Worm (Caenorhabditis elegans): ENCODE measurements around the gene tbg-1.

DNA sequence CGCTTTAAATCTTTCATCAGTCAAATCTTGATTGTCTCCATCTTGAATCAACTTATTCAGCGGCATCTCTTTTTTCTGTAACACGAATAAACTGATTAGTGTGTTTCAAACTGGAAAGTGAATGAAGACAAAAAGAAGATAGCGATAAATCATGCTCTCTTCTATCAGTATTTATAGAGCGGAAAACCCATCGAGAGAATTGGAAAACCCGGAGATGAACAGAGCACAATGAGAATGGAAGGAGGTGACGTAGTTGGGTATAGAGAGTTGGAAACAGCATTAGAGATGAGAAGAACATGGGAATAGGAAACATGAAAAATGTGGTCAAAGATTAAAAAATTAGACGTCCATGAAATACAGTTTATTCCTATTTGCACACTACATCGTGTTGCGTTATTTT lies 36.8 kb downstream of the tbg-1 start, which contains the start of gene acox-1.5:
- TF ChIP-seq him-1 (tag; optimal IDR thresholded peaks at IDR 0.05) (no peak), dao-5 (tag; optimal IDR thresholded peaks at IDR 0.05) (no peak)
